Fruit fly (Drosophila melanogaster): Measurements from ENCODE around the gene CG7352.

CG7352 gene

dm6 chr3R:8307283-8307682 lies 40.1 kb upstream of the CG7352 start:
- TF ChIP-seq CG7045 (GFP tag; optimal IDR thresholded peaks at IDR 0.05) = no peak
- no peak for TF ChIP-seq cnc (optimal IDR thresholded peaks at IDR 0.05)
- TF ChIP-seq Mnt (GFP tag; optimal IDR thresholded peaks at IDR 0.05) = no peak
- TF ChIP-seq CG7101 (tag; optimal IDR thresholded peaks at IDR 0.05) = no peak
- TF ChIP-seq CG1620 (GFP tag; optimal IDR thresholded peaks at IDR 0.05) = no peak
- no peak for TF ChIP-seq Clk (GFP tag; optimal IDR thresholded peaks at IDR 0.05)
- TF ChIP-seq CG12768 (GFP tag; optimal IDR thresholded peaks at IDR 0.05) = no peak
- no peak for TF ChIP-seq bab1 (GFP tag; optimal IDR thresholded peaks at IDR 0.05)
- no peak for TF ChIP-seq CG33017 (tag; optimal IDR thresholded peaks at IDR 0.05)

- TF ChIP-seq cnc (optimal IDR thresholded peaks at IDR 0.05) (no peak), cic (GFP tag; optimal IDR thresholded peaks at IDR 0.05) (peak; percentile 24)
Measured at dm6 chr3R:8308515-8308959, 38.8 kb upstream of the CG7352 start, which contains the start of gene tex. TSS of gene tex (minus strand) at chr3R:8308645.

dm6 chr3R:8310678-8311077 lies 36.7 kb upstream of the CG7352 start, which contains the start of gene CG11693:
TSS of gene CG11693 (minus strand) at chr3R:8310778.
- no peak for TF ChIP-seq CG7045 (GFP tag; optimal IDR thresholded peaks at IDR 0.05)
- no peak for TF ChIP-seq CG7101 (tag; optimal IDR thresholded peaks at IDR 0.05)
- TF ChIP-seq Crg-1 (GFP tag; optimal IDR thresholded peaks at IDR 0.05) = no peak
- no peak for TF ChIP-seq cnc (optimal IDR thresholded peaks at IDR 0.05)
- TF ChIP-seq tj (GFP tag; optimal IDR thresholded peaks at IDR 0.05) = no peak
- TF ChIP-seq ovo (GFP tag; optimal IDR thresholded peaks at IDR 0.05) = no peak
- no peak for TF ChIP-seq cic (GFP tag; optimal IDR thresholded peaks at IDR 0.05)
- no peak for TF ChIP-seq CG12768 (GFP tag; optimal IDR thresholded peaks at IDR 0.05)
- TF ChIP-seq pad (GFP tag; optimal IDR thresholded peaks at IDR 0.05) = no peak
- no peak for TF ChIP-seq kay (GFP tag; ENCODE audit: borderline replicate concordance)
- TF ChIP-seq toe (GFP tag; optimal IDR thresholded peaks at IDR 0.05) = no peak
- TF ChIP-seq Clk (GFP tag; optimal IDR thresholded peaks at IDR 0.05) = no peak
- TF ChIP-seq Hr96 (GFP tag; optimal IDR thresholded peaks at IDR 0.05) = no peak
- no peak for TF ChIP-seq Mnt (GFP tag; optimal IDR thresholded peaks at IDR 0.05)
- no peak for TF ChIP-seq CG5204 (GFP tag; optimal IDR thresholded peaks at IDR 0.05)
- TF ChIP-seq CG1620 (GFP tag; optimal IDR thresholded peaks at IDR 0.05) = no peak
- no peak for TF ChIP-seq CG11617 (GFP tag; optimal IDR thresholded peaks at IDR 0.05)
- no peak for TF ChIP-seq CG33017 (tag; optimal IDR thresholded peaks at IDR 0.05)

- TF ChIP-seq Clk (GFP tag; optimal IDR thresholded peaks at IDR 0.05) = no peak
Measured at dm6 chr3R:8312037-8312436, 35.3 kb upstream of the CG7352 start, which contains the start of the genes CG11694 and CG11698. TSS of gene CG11694 (minus strand) at chr3R:8312137. TSS of gene CG11698 (plus strand) at chr3R:8312188.

dm6 chr3R:8313038-8313437 lies 34.3 kb upstream of the CG7352 start, which contains the start of gene CG7483:
TSS of gene CG7483 (plus strand) at chr3R:8313208.
- TF ChIP-seq cnc (optimal IDR thresholded peaks at IDR 0.05) = no peak
- TF ChIP-seq CG14711 (tag; optimal IDR thresholded peaks at IDR 0.05) = peak; percentile 72
- TF ChIP-seq bab1 (GFP tag; optimal IDR thresholded peaks at IDR 0.05) = peak; percentile 57
- peak; percentile 17 for TF ChIP-seq Mnt (GFP tag; optimal IDR thresholded peaks at IDR 0.05)
- no peak for TF ChIP-seq cic (GFP tag; optimal IDR thresholded peaks at IDR 0.05)

- TF ChIP-seq pad (GFP tag; optimal IDR thresholded peaks at IDR 0.05) = peak; percentile 99
- TF ChIP-seq cic (GFP tag; optimal IDR thresholded peaks at IDR 0.05) = no peak
- TF ChIP-seq ovo (GFP tag; optimal IDR thresholded peaks at IDR 0.05) = peak; percentile 28
- peak; percentile 61 for TF ChIP-seq bab1 (GFP tag; optimal IDR thresholded peaks at IDR 0.05)
- peak; percentile 21 for TF ChIP-seq tj (GFP tag; optimal IDR thresholded peaks at IDR 0.05)
Measured at dm6 chr3R:8316344-8317105, 30.9 kb upstream of the CG7352 start, which contains the start of gene Coq2. TSS of gene Coq2 (minus strand) at chr3R:8316543.

- no peak for TF ChIP-seq bab1 (GFP tag; optimal IDR thresholded peaks at IDR 0.05)
- TF ChIP-seq cic (GFP tag; optimal IDR thresholded peaks at IDR 0.05) = no peak
- no peak for TF ChIP-seq toe (GFP tag; optimal IDR thresholded peaks at IDR 0.05)
Measured at dm6 chr3R:8317215-8317614, 30.2 kb upstream of the CG7352 start, which contains the start of gene Ctr1B. TSS of gene Ctr1B (plus strand) at chr3R:8317612.

dm6 chr3R:8317709-8318335 lies 29.6 kb upstream of the CG7352 start:
- TF ChIP-seq CG11617 (GFP tag; optimal IDR thresholded peaks at IDR 0.05) (no peak), tj (GFP tag; optimal IDR thresholded peaks at IDR 0.05) (no peak), ovo (GFP tag; optimal IDR thresholded peaks at IDR 0.05) (no peak), CG33017 (tag; optimal IDR thresholded peaks at IDR 0.05) (peak; percentile 60), bab1 (GFP tag; optimal IDR thresholded peaks at IDR 0.05) (no peak), cic (GFP tag; optimal IDR thresholded peaks at IDR 0.05) (peak; percentile 37), CG7101 (tag; optimal IDR thresholded peaks at IDR 0.05) (peak; percentile 27), CG7045 (GFP tag; optimal IDR thresholded peaks at IDR 0.05) (peak; percentile 6), CG14711 (tag; optimal IDR thresholded peaks at IDR 0.05) (peak; percentile 29), CG5204 (GFP tag; optimal IDR thresholded peaks at IDR 0.05) (no peak), pad (GFP tag; optimal IDR thresholded peaks at IDR 0.05) (no peak)
